Worm (Caenorhabditis elegans): ENCODE data around the gene EEED8.3.

The EEED8.3 gene

DNA sequence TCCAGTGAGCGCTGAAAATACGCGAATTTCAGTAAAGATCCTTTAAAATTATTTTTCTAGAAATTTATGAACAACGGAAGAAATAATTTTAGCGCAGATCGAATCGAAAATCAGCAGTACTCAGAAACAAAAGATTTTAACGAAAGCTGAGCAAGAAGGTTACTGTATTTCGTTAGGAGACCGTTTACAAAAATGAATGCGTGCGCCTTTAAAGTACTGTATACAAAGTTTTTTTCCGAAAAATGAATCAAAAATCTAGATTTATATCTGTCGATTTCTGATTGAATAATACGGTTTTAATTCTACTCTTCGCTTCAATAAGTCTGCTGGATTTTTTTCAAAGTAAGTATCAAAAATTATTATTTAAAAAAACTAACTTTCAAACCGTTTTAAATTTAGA, at the start of gene EEED8.3, which contains the start of gene EEED8.14:
TSS of gene EEED8.3 (plus strand) at position 237 of the 400 bp plus-strand sequence.
TSS of gene EEED8.14 (minus strand) at position 13 of the 400 bp plus-strand sequence.
- no peak for TF ChIP-seq unc-62 (GFP tag; optimal IDR thresholded peaks at IDR 0.05)

DNA sequence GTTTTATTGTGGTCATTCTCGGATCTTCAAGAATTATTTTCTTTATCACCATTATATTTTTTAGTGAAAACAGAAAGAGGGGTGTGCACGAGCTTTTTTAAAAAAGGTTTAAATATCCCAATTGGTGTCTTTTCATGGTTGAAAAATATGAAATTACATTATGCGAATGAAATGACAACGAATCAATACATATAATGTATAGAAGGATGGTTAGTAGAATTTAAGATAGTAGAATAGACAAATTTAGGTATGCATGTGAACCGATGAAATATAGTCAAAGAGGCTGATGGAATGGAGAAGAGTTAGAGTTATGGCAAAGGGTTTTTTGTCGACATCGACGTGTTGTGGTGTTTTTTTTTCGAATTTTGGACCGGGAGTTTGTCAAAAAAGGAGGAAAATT, 49.6 kb upstream of the EEED8.3 start:
- TF ChIP-seq unc-62 (GFP tag; optimal IDR thresholded peaks at IDR 0.05) = no peak

DNA sequence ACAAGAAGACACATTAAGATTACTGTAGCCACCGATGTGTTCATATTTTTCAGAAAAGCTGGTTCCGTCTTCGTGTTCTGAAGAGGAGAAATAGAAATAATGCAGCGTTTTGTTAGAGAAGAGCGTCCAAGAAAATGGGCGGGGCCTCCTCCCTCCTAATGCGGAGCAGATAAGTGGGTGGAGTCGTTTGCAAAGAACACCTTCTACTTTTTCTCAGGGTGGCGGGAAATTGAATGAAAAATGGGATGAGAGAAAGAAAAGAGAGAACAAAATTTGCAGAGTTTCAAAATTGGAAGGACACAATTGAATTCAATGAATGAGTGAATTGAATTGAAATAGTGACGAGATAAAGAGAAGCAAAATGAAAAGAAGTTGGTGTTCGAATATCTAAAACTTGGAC, 48.4 kb upstream of the EEED8.3 start, which contains the start of gene F09E5.16:
TSS of gene F09E5.16 (minus strand) at position 101 of the 400 bp plus-strand sequence.
- TF ChIP-seq unc-62 (GFP tag; optimal IDR thresholded peaks at IDR 0.05) = no peak

DNA sequence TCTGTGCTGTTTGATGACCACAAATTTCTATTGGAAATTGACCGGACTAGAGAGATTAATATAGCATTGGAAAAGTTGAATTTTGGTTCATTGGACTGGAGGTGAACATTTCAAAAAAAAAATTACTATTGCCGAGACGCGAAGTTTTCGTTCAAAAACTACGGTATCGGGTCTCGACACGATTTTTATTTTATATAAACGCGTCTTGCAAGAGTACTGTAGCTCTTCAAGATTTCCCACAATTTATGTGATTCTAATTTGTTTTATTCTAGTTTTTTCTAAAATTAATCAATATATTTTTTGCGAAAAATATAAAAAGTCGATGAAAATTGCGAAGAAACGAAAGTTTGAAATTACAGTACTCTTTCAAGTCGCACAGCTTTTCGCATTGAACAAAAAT, 43.4 kb upstream of the EEED8.3 start, which contains the start of gene F09E5.12:
TSS of gene F09E5.12 (minus strand) at position 101 of the 400 bp plus-strand sequence.
- TF ChIP-seq unc-62 (GFP tag; optimal IDR thresholded peaks at IDR 0.05) = no peak

DNA sequence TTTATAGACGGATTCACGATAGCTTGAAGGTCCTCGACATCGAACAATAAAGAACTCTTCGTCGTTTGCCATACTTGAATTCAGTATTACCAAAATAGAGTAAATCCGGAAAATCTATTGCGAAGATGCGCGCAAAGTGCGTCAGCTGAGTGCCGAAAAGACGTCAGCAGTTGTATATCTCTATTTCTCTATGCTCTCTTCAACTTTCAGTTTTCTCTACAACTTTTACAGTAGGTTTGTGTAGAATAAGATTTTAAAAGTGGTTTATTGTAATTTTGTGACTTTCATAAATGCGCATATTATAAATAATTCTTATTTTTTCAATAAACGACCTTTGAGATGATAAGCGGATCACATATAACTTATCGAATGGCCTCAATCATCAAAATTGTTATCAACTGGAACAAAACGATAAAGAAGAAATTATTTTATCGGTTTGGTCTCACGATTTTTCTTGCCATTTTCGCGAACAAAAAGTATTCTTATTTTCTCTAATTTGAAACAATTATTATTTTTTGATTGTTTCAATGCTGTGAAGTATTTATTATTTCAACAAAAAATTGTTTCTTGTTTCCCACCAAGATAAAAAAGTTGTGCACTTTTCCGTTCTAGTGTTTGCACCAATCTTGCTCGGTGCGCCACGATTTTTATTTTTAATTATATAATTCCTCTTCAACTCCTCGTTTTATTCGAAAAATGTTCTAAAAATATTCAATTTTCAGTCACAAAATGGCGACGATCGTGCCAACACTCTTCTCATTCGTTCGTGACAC, 40.6 kb upstream of the EEED8.3 start, which contains the start of the genes agt-2 and F09E5.3:
TSS of gene agt-2 (minus strand) at position 553 of the 773 bp plus-strand sequence.
TSS of gene F09E5.3 (plus strand) at position 723 of the 773 bp plus-strand sequence.
- no peak for TF ChIP-seq unc-62 (GFP tag; optimal IDR thresholded peaks at IDR 0.05)

DNA sequence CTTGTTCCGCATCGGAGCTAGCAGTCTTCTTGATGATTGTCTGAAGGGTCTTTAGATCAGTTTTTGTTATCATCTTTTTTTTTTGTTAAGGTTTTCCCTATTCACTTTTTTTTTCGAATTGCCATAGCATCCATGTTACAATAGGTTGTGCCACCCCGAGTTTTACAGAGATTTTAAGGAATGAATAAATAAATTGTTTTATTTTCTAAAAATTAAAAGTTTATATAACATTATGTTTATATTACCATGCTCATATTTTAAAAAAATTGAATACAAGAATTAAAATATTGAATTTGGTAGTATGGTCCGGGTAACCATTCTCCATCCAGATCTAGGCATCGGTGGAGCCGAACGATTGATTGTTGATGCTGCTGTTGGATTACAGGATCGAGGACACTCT, 39.1 kb upstream of the EEED8.3 start, which contains the start of gene algn-2:
TSS of gene algn-2 (plus strand) at position 301 of the 400 bp plus-strand sequence.
- no peak for TF ChIP-seq unc-62 (GFP tag; optimal IDR thresholded peaks at IDR 0.05)

DNA sequence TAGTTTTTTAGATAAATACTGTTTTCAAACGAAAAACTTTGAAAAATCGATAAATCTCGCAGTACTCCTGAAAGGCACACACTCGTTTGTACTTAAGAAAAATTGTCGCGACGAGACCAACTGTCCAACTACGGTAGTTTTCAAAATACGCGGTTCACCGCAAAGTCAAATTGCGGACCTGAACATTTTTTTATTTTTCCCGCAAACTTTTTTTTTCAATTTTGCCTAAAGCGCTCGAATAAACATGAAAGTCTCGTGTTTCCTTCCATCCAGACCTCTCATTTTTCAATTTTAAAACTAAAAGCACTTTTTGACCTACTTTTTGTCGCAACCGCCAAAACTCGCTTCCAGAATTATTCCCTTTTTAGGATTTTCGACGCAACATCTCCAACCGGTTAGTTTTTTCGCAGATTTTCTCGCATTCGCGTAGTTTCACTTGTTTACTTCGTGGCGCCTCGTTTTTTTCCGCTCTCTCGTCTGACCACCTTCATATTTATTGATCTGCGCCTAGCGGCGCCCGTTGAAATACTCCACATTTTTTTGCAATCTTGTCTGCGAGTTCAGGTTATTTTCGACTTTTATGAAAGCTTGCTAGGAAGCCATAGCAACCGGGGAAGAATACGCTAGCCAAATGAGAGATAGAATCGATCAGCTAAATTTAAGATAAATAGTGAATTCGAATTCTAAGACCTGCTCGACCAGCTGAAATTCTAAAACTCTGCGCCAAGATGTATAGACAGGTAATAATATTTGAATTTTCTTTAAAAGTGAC, 36.4 kb upstream of the EEED8.3 start, which contains the start of gene prdx-2:
TSS of gene prdx-2 (plus strand) at position 729 of the 772 bp plus-strand sequence.
- no peak for TF ChIP-seq unc-62 (GFP tag; optimal IDR thresholded peaks at IDR 0.05)

DNA sequence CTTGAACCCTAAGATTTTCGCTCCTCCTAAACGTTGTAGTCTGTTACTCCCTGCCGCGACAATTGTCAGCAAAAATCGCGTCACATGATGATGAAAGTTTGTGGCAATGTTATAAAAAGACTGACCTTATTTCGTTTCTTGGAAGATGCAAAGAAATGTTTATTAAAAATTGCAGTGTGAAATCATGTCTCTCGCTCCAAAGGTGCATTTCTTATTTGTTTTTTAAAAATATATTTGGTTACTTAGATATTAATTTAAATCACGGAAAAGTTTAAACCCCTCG, 35.9 kb upstream of the EEED8.3 start:
- TF ChIP-seq unc-62 (GFP tag; optimal IDR thresholded peaks at IDR 0.05) = no peak

DNA sequence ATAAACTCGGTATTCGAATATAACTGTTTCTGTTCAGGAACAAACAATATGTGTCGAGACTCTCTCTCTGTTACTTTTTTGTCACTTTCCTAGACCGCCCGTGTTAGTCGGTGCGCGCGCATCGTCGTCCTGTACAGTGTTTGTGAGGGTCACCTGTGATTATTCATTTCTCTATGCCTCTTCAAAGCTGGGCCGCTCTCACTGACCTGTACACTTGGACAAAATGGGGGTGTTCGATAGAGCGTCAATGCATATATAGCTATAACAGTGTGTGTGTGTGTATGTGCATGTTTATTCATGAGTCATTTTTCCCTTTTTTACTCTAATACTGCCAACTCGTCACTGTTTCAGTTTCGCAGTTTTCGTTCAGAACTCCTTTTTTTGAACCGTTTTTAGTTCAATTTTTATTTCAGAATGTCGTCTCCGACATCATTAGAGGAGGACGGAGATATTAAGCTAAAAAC, 34.4 kb upstream of the EEED8.3 start, which contains the start of gene pkc-3:
TSS of gene pkc-3 (plus strand) at position 414 of the 464 bp plus-strand sequence.
- TF ChIP-seq unc-62 (GFP tag; optimal IDR thresholded peaks at IDR 0.05) = no peak

DNA sequence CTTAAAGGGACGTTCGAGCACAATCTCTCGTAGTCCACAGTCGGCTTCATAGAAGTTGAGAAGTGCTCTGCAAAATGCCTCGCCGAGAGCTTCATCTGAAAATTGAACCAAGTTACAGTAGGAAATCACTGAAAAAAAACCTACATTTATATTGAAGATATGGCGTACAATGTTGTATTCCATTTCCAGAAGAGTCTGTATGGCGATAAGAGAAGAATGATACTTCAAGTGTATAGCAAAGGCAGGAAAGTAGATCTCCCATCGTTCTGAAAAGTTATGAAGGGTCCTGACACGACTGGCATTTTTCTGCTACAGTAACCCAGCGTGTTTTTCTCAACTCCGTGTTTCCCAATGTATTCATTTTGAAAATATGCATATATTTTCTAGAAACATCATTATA, 29.8 kb upstream of the EEED8.3 start:
- TF ChIP-seq unc-62 (GFP tag; optimal IDR thresholded peaks at IDR 0.05) = no peak

DNA sequence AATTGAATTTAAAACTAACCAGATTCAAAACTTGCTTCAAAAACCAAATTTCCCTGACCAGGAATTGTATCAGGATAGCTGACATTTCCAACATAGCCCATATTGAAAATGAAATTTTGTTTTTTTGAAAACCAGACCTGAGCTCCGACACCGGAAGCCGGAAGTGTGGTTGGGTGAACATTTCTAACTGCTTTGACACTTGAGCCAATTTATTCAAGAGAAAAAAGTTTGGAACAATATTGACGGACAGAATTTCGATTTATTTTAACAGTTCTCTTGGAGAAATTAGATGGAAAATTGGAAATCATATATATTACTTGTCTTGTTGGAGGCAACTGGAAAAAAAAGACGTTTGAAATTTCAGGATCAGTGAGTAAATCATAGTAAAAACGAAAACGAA, 26.9 kb upstream of the EEED8.3 start, which contains the start of gene ccpp-6:
TSS of gene ccpp-6 (minus strand) at position 101 of the 400 bp plus-strand sequence.
- no peak for TF ChIP-seq unc-62 (GFP tag; optimal IDR thresholded peaks at IDR 0.05)

DNA sequence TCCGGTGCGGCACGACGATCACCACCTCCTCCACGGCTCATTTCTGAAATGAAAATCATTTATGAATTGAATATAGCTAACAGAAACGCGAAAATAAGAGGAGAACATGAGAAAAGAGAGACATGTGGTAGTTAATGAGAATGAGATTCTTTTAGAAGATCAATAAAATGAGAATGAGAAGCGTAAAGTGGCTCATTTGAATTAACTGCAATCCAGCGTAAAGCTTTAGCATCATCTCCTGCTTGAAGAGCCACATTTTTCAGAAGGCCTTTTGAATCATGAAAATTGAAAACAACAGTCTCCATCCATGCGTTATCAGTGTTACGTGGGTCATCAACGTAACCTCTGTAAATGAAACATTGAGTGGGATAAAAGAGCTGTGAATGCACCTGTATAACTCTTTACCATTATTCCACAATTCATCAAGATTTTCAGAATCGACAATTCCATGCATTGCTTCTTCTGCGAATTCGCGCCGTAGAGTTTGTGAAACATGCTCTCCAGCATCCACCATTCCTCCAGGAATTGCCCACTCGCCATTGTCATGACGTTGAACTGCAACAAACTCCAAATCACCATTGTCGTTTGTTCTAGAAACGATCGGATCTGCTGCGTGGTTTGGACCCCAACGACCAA, 25.2 kb upstream of the EEED8.3 start, which contains the start of gene rsp-4:
TSS of gene rsp-4 (minus strand) at position 51 of the 636 bp plus-strand sequence.
- no peak for TF ChIP-seq unc-62 (GFP tag; optimal IDR thresholded peaks at IDR 0.05)

DNA sequence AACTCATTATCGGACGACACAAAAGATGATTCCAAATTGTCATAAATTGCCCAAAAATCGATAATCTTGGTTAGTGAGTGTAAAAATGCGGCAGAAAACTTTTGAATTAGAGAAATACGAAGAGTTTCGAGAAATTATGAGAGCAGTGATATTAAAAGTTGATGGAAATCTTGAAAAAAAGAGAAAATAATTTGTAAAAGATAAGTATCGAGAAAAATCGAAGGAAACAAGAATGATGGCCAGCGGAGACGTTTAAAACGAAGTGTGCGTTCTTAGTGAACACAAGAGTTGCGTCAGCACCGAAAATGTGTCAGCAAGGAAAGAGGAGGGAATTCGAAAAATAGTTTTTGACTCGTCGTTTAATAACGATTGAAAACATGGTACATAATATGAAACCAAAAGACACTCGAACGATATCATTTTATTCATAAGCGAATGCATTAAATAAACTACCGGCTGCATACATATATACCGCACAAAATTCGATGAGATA, 24.2 kb upstream of the EEED8.3 start, which contains the start of gene ndx-6:
TSS of gene ndx-6 (minus strand) at position 51 of the 493 bp plus-strand sequence.
- no peak for TF ChIP-seq unc-62 (GFP tag; optimal IDR thresholded peaks at IDR 0.05)

DNA sequence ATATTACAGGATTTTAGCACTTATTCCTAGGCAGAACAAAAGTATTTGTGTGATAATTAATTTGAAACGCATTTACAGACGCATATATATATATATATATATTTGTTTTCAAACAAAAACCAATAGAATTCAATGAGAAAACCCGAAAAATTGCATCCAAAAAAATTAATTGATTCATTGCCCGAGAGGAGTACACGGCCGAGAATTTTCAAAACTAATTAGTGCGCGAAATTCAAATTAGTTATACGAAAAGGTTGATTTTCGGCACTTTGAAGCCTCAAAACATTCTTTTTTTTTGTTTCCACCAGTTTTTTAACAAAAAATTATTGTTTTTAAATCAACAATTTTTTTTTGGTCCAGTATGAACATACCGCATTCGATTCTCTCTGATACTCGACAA, 22.6 kb upstream of the EEED8.3 start:
- no peak for TF ChIP-seq unc-62 (GFP tag; optimal IDR thresholded peaks at IDR 0.05)

DNA sequence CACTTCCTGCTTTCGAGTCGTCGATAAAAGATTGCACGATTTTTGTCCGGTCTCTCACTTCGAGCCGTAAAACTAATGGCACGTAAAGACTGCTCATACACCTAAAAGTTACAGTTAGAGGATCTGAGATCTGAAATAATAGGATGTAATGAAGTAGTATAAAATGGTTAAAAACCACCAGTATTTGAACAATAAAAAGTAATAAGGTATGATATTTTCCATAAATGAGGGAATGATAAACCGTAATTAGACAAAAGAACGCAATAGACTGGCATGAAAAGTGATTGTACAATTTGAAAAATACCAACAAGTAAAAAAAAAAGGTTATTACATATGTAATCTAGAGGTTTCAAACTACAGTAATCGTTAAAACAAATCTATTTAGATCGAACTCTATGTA, 21.0 kb upstream of the EEED8.3 start, which contains the start of gene brap-2:
TSS of gene brap-2 (minus strand) at position 101 of the 400 bp plus-strand sequence.
- no peak for TF ChIP-seq unc-62 (GFP tag; optimal IDR thresholded peaks at IDR 0.05)

All from whole organism, dauer.